Worm (Caenorhabditis elegans) whole organism, L4 larva: ENCODE results near the gene C05G5.3.

Source experiments
- D1046.2 ChIP-seq: fragments of 200-800 bp; sonication (Bioruptor generic); IDR thresholded peaks from 2 replicates; pipeline ENCODE4 v1.3.6; 2022; ENCODE audit warnings: missing genetic modification characterization, missing compliant biosample characterization
- F49E8.2 ChIP-seq: sonication (generic microtip); optimal IDR thresholded peaks from 2 replicates; lab custom pipeline; 2016; ENCODE audit warnings: missing compliant biosample characterization, mild to moderate bottlenecking, missing genetic modification characterization, borderline replicate concordance
- R02D3.7 ChIP-seq: fragments of 150-350 bp; sonication (generic microtip); optimal IDR thresholded peaks from 3 replicates; lab custom pipeline; 2014; ENCODE audit warnings: missing biosample characterization, missing genetic modification characterization
- T26A8.4 ChIP-seq: fragments of 200-800 bp; sonication (Bioruptor generic); IDR thresholded peaks from 2 replicates; pipeline ENCODE4 v1.3.6; 2022; ENCODE audit warnings: missing genetic modification characterization, missing compliant biosample characterization
- Y48G9A.11 ChIP-seq: fragments of 200-800 bp; sonication (Bioruptor generic); IDR thresholded peaks from 2 replicates; pipeline ENCODE4 v1.3.6; 2022; ENCODE audit warnings: missing genetic modification reagents, missing genetic modification characterization, missing compliant biosample characterization
- Y75B8A.6 ChIP-seq: fragments of 200-800 bp; sonication (Bioruptor generic); IDR thresholded peaks from 2 replicates; pipeline ENCODE4 v1.3.6; 2022; ENCODE audit warnings: missing genetic modification reagents, missing genetic modification characterization, missing compliant biosample characterization
- ZK337.2 ChIP-seq: fragments of 200-800 bp; sonication (Bioruptor generic); IDR thresholded peaks from 2 replicates; pipeline ENCODE4 v1.3.6; 2022; ENCODE audit warnings: missing genetic modification reagents, missing genetic modification characterization, missing compliant biosample characterization
- aha-1 ChIP-seq: fragments of 150-350 bp; peaks from one replicate; lab custom pipeline; 2014; ENCODE audit warnings: missing biosample characterization, missing genetic modification characterization
- ama-1 ChIP-seq: fragments of 150-350 bp; optimal IDR thresholded peaks from 2 replicates; lab custom pipeline; 2014; ENCODE audit warnings: inconsistent platforms, mixed read lengths
- ceh-62 ChIP-seq: sonication (generic microtip); optimal IDR thresholded peaks from 2 replicates; lab custom pipeline; 2017; ENCODE audit warnings: missing biosample characterization, missing genetic modification characterization
- ces-1 ChIP-seq: fragments of 150-350 bp; sonication (generic microtip); optimal IDR thresholded peaks from 4 replicates; lab custom pipeline; 2014; ENCODE audit warnings: missing biosample characterization, missing genetic modification reagents, missing genetic modification characterization
- cey-2 ChIP-seq: sonication (generic microtip); optimal IDR thresholded peaks from 3 replicates; lab custom pipeline; 2017; ENCODE audit warnings: missing genetic modification characterization, mild to moderate bottlenecking, missing compliant biosample characterization, antibody characterized with exemption, borderline replicate concordance; ENCODE audit not compliant: insufficient read depth
- daf-12 ChIP-seq: fragments of 150-350 bp; optimal IDR thresholded peaks from 2 replicates; lab custom pipeline; 2014; ENCODE audit warnings: missing biosample characterization, missing genetic modification reagents, missing genetic modification characterization
- daf-16 ChIP-seq, 3 experiments: sonication (generic microtip); optimal IDR thresholded peaks; 2 replicates each; lab custom pipeline; 2016 to 2017; ENCODE audit warnings: missing genetic modification characterization in 3 of 3, missing genetic modification reagents in 3 of 3, mild to moderate bottlenecking in 2 of 3, missing compliant biosample characterization in 2 of 3, missing biosample characterization in 1 of 3, moderate library complexity in 1 of 3
- daf-19 ChIP-seq: fragments of 200-800 bp; sonication (Bioruptor generic); conservative IDR thresholded peaks from 2 replicates; pipeline ENCODE4 v1.3.6; 2022; ENCODE audit warnings: missing genetic modification characterization, missing compliant biosample characterization
- dmd-6 ChIP-seq: fragments of 200-800 bp; sonication (Bioruptor generic); IDR thresholded peaks from 2 replicates; pipeline ENCODE4 v1.3.6; 2022; ENCODE audit warnings: missing genetic modification reagents, missing genetic modification characterization, missing compliant biosample characterization
- dmd-8 ChIP-seq: fragments of 200-800 bp; sonication (Bioruptor generic); IDR thresholded peaks from 2 replicates; pipeline ENCODE4 v1.3.6; 2022; ENCODE audit warnings: missing genetic modification characterization, missing compliant biosample characterization
- duxl-1 ChIP-seq: sonication (generic microtip); optimal IDR thresholded peaks from 2 replicates; lab custom pipeline; 2016; ENCODE audit warnings: mild to moderate bottlenecking, missing genetic modification characterization, moderate library complexity, missing compliant biosample characterization; ENCODE audit not compliant: poor library complexity
- dve-1 ChIP-seq: sonication (generic microtip); optimal IDR thresholded peaks from 2 replicates; lab custom pipeline; 2017; ENCODE audit warnings: antibody characterized with exemption, mild to moderate bottlenecking, missing genetic modification characterization, missing compliant biosample characterization; ENCODE audit not compliant: insufficient read depth
- fkh-10 ChIP-seq: fragments of 150-350 bp; optimal IDR thresholded peaks from 2 replicates; lab custom pipeline; 2014; ENCODE audit warnings: missing biosample characterization, missing genetic modification reagents, missing genetic modification characterization
- gei-8 ChIP-seq: fragments of 200-800 bp; sonication (Bioruptor generic); optimal IDR thresholded peaks from 2 replicates; lab custom pipeline; 2018; ENCODE audit warnings: mild to moderate bottlenecking, missing genetic modification characterization, missing compliant biosample characterization
- hlh-11 ChIP-seq: fragments of 200-800 bp; sonication (Bioruptor generic); optimal IDR thresholded peaks from 2 replicates; lab custom pipeline; 2018; ENCODE audit warnings: mild to moderate bottlenecking, missing genetic modification characterization, missing compliant biosample characterization
- hlh-30 ChIP-seq: sonication (generic microtip); optimal IDR thresholded peaks from 2 replicates; lab custom pipeline; 2017; ENCODE audit warnings: antibody characterized with exemption, mild to moderate bottlenecking, missing genetic modification characterization, missing compliant biosample characterization; ENCODE audit not compliant: insufficient read depth
- lin-13 ChIP-seq: fragments of 150-350 bp; optimal IDR thresholded peaks from 2 replicates; lab custom pipeline; 2014; ENCODE audit warnings: missing biosample characterization, missing genetic modification reagents, missing genetic modification characterization
- lin-15B ChIP-seq: fragments of 150-350 bp; sonication (generic microtip); optimal IDR thresholded peaks from 3 replicates; lab custom pipeline; 2014; ENCODE audit warnings: missing biosample characterization, missing genetic modification characterization
- mdt-29 ChIP-seq: fragments of 200-800 bp; sonication (Bioruptor generic); IDR thresholded peaks from 2 replicates; pipeline ENCODE4 v1.3.6; 2022; ENCODE audit warnings: missing genetic modification reagents, missing genetic modification characterization, missing compliant biosample characterization
- mep-1 ChIP-seq: fragments of 150-350 bp; sonication (generic microtip); optimal IDR thresholded peaks from 3 replicates; lab custom pipeline; 2014; ENCODE audit warnings: missing biosample characterization, missing genetic modification characterization
- mxl-2 ChIP-seq: fragments of 200-800 bp; sonication (Bioruptor generic); conservative IDR thresholded peaks from 2 replicates; pipeline ENCODE4 v1.3.6; 2022; ENCODE audit warnings: missing genetic modification reagents, missing genetic modification characterization, missing compliant biosample characterization
- mxl-3 ChIP-seq: fragments of 200-800 bp; sonication (Bioruptor generic); optimal IDR thresholded peaks from 2 replicates; lab custom pipeline; 2018; ENCODE audit warnings: mild to moderate bottlenecking, missing genetic modification characterization, missing compliant biosample characterization
- nhr-111 ChIP-seq: fragments of 200-800 bp; sonication (Bioruptor generic); optimal IDR thresholded peaks from 2 replicates; lab custom pipeline; 2018; ENCODE audit warnings: mild to moderate bottlenecking, missing genetic modification characterization, missing compliant biosample characterization
- nhr-28 ChIP-seq: fragments of 150-350 bp; optimal IDR thresholded peaks from 2 replicates; lab custom pipeline; 2014; ENCODE audit warnings: missing biosample characterization, missing genetic modification characterization
- nhr-41 ChIP-seq: fragments of 200-800 bp; sonication (Bioruptor generic); IDR thresholded peaks from 2 replicates; pipeline ENCODE4 v1.3.6; 2022; ENCODE audit warnings: missing genetic modification reagents, missing genetic modification characterization, missing compliant biosample characterization
- nhr-6 ChIP-seq: fragments of 150-350 bp; optimal IDR thresholded peaks from 2 replicates; lab custom pipeline; 2014; ENCODE audit warnings: missing biosample characterization, missing genetic modification characterization
- pha-4 ChIP-seq, 2 experiments: fragments of 150-350 bp in 1 of 2; fragments of 200-800 bp in 1 of 2; sonication (Bioruptor generic) in 1 of 2; IDR thresholded peaks in 1 of 2; optimal IDR thresholded peaks in 1 of 2; 2 replicates each; pipeline versions ENCODE4 v1.3.6 to Lab custom; 2014 to 2022; ENCODE audit warnings: missing genetic modification characterization in 2 of 2, missing genetic modification reagents in 2 of 2, missing biosample characterization in 1 of 2, missing compliant biosample characterization in 1 of 2
- php-3 ChIP-seq: fragments of 200-800 bp; sonication (Bioruptor generic); IDR thresholded peaks from 2 replicates; pipeline ENCODE4 v1.3.6; 2022; ENCODE audit warnings: missing genetic modification reagents, missing genetic modification characterization, missing compliant biosample characterization
- pqm-1 ChIP-seq: sonication (generic microtip); optimal IDR thresholded peaks from 2 replicates; lab custom pipeline; 2017; ENCODE audit warnings: missing biosample characterization, missing genetic modification characterization
- saeg-2 ChIP-seq: fragments of 200-800 bp; sonication (Bioruptor generic); IDR thresholded peaks from 2 replicates; pipeline ENCODE4 v1.3.6; 2022; ENCODE audit warnings: missing genetic modification reagents, missing genetic modification characterization, missing compliant biosample characterization
- set-16 ChIP-seq: fragments of 200-800 bp; sonication (Bioruptor generic); IDR thresholded peaks from 2 replicates; pipeline ENCODE4 v1.3.6; 2022; ENCODE audit warnings: missing genetic modification reagents, missing genetic modification characterization, missing compliant biosample characterization
- snpc-1.2 ChIP-seq: fragments of 200-800 bp; sonication (Bioruptor generic); IDR thresholded peaks from 2 replicates; pipeline ENCODE4 v1.3.6; 2022; ENCODE audit warnings: missing genetic modification reagents, missing genetic modification characterization, missing compliant biosample characterization
- spr-3 ChIP-seq: fragments of 200-800 bp; sonication (Bioruptor generic); optimal IDR thresholded peaks from 2 replicates; lab custom pipeline; 2018; ENCODE audit warnings: mild to moderate bottlenecking, missing genetic modification characterization, missing compliant biosample characterization
- tra-1 ChIP-seq: fragments of 200-800 bp; sonication (Bioruptor generic); IDR thresholded peaks from 2 replicates; pipeline ENCODE4 v1.3.6; 2022; ENCODE audit warnings: missing genetic modification reagents, missing genetic modification characterization, missing compliant biosample characterization
- unc-130 ChIP-seq: sonication (generic microtip); optimal IDR thresholded peaks from 2 replicates; lab custom pipeline; 2016; ENCODE audit warnings: missing genetic modification reagents, missing genetic modification characterization, missing compliant biosample characterization
- unc-62 ChIP-seq, 3 experiments: fragments of 150-350 bp in 1 of 3; sonication (generic microtip); optimal IDR thresholded peaks in 2 of 3; peaks in 1 of 3; 1 replicate in 1 of 3; 2 replicates in 2 of 3; lab custom pipeline; 2014 to 2017; ENCODE audit warnings: missing biosample characterization in 3 of 3, missing genetic modification characterization in 3 of 3, missing genetic modification reagents in 3 of 3, missing genotype in 1 of 3
- vab-7 ChIP-seq: fragments of 200-800 bp; sonication (Bioruptor generic); IDR thresholded peaks from 2 replicates; pipeline ENCODE4 v1.3.6; 2022; ENCODE audit warnings: missing genetic modification reagents, missing genetic modification characterization, missing compliant biosample characterization
- zfp-3 ChIP-seq: fragments of 200-800 bp; sonication (Bioruptor generic); conservative IDR thresholded peaks from 2 replicates; pipeline ENCODE4 v1.3.6; 2022; ENCODE audit warnings: missing genetic modification reagents, missing genetic modification characterization, missing compliant biosample characterization
- ztf-11 ChIP-seq: fragments of 150-350 bp; optimal IDR thresholded peaks from 2 replicates; lab custom pipeline; 2014; ENCODE audit warnings: missing biosample characterization, missing genetic modification characterization

Gene C05G5.3

ce11 chrX:14787557-14787932 lies 35.7 kb upstream of the C05G5.3 start (continued):
- peak; percentile 34 for TF ChIP-seq dve-1 (tag; lab: Kevin White, UChicago)
- TF ChIP-seq snpc-1.2: no peak
- no peak for TF ChIP-seq ama-1 (lab: Kevin White, UChicago)
- TF ChIP-seq lin-13 (GFP tag; lab: Kevin White, UChicago): no peak
- TF ChIP-seq Y75B8A.6 (GFP tag; lab: Robert Waterston, UW): no peak
- peak; percentile 16 for TF ChIP-seq nhr-28 (tag; lab: Kevin White, UChicago)
- no peak for TF ChIP-seq nhr-111
- no peak for TF ChIP-seq daf-12
- TF ChIP-seq fkh-10 (GFP tag; lab: Kevin White, UChicago): no peak

ce11 chrX:14786821-14787556 lies 35.2 kb upstream of the C05G5.3 start:
- TF ChIP-seq ZK337.2 (GFP tag; lab: Robert Waterston, UW): no peak
- TF ChIP-seq dve-1 (tag; lab: Kevin White, UChicago): peak; percentile 18
- no peak for TF ChIP-seq ces-1 (GFP tag; lab: Kevin White, UChicago)
- peak; percentile 40; the same call in 1 of the 2 replicates for TF ChIP-seq php-3
- no peak for TF ChIP-seq cey-2 (tag; lab: Kevin White, UChicago)
- no peak for TF ChIP-seq mxl-2 (GFP tag; lab: Robert Waterston, UW)
- TF ChIP-seq F49E8.2: no peak
- TF ChIP-seq T26A8.4 (GFP tag; lab: Robert Waterston, UW): no peak
- no peak for TF ChIP-seq daf-16 (GFP tag; optimal IDR thresholded peaks at IDR 0.05; lab: Kevin White, UChicago)
- peak; percentile 59 for TF ChIP-seq daf-16 (tag; optimal IDR thresholded peaks at IDR 0.05; lab: Kevin White, UChicago)
- no peak for TF ChIP-seq Y48G9A.11 (GFP tag; lab: Robert Waterston, UW)
- TF ChIP-seq vab-7 (GFP tag; lab: Robert Waterston, UW): no peak
- no peak for TF ChIP-seq D1046.2 (GFP tag; lab: Robert Waterston, UW)
- no peak for TF ChIP-seq duxl-1 (tag; lab: Kevin White, UChicago)
- TF ChIP-seq fkh-10 (GFP tag; lab: Kevin White, UChicago): no peak
- no peak for TF ChIP-seq unc-130 (GFP tag; lab: Kevin White, UChicago)
- no peak for TF ChIP-seq zfp-3
- TF ChIP-seq hlh-30 (tag; lab: Kevin White, UChicago): peak; percentile 77
- TF ChIP-seq hlh-11: peak; percentile 82
- peak; percentile 61 for TF ChIP-seq nhr-28 (tag; lab: Kevin White, UChicago)
- 0 out of 2 replicates have a peak, but pooled peaks have one; percentile 35 for TF ChIP-seq tra-1
- no peak for TF ChIP-seq saeg-2 (GFP tag; lab: Robert Waterston, UW)
- no peak for TF ChIP-seq spr-3
- TF ChIP-seq snpc-1.2: no peak
- peak; percentile 64 for TF ChIP-seq aha-1 (tag; lab: Kevin White, UChicago)
- no peak for TF ChIP-seq nhr-41
- no peak for TF ChIP-seq mdt-29 (GFP tag; lab: Robert Waterston, UW)
- no peak for TF ChIP-seq ceh-62 (tag; lab: Kevin White, UChicago)
- TF ChIP-seq nhr-6 (tag; lab: Kevin White, UChicago): no peak
- no peak for TF ChIP-seq ztf-11 (tag; lab: Kevin White, UChicago)
- peak in 1 of 2 experiments; percentile 90 for TF ChIP-seq unc-62 (GFP tag; optimal IDR thresholded peaks at IDR 0.05 in 1 of 2; lab: Kevin White, UChicago)
- no peak for TF ChIP-seq unc-62 (tag; optimal IDR thresholded peaks at IDR 0.05; lab: Kevin White, UChicago)
- no peak for TF ChIP-seq mep-1 (tag; lab: Kevin White, UChicago)
- TF ChIP-seq pqm-1 (tag; lab: Kevin White, UChicago): no peak
- peak; percentile 70 for TF ChIP-seq dmd-6
- TF ChIP-seq R02D3.7: no peak
- no peak for TF ChIP-seq set-16 (GFP tag; lab: Robert Waterston, UW)
- TF ChIP-seq mxl-3 (GFP tag; lab: Kevin White, UChicago): peak; percentile 65
- TF ChIP-seq dmd-8 (GFP tag; lab: Robert Waterston, UW): no peak
- no peak for TF ChIP-seq lin-15B (tag; lab: Kevin White, UChicago)
- TF ChIP-seq pha-4 (GFP tag; IDR thresholded peaks at IDR 0.05; lab: Robert Waterston, UW): no peak
- no peak for TF ChIP-seq pha-4 (tag; optimal IDR thresholded peaks at IDR 0.05; lab: Kevin White, UChicago)
- TF ChIP-seq daf-19 (GFP tag; lab: Robert Waterston, UW): no peak
- no peak for TF ChIP-seq gei-8 (GFP tag; lab: Kevin White, UChicago)
